Worm (Caenorhabditis elegans) whole organism, young adult: Measurements from ENCODE around the gene M162.15.
"Not testable (repeated sequence)": the region's sequence is repeated elsewhere in the genome, so short reads cannot be mapped to it uniquely, and the experiment has no call there.

Experiments used
- B0261.1 ChIP-seq: sonication (generic microtip); optimal IDR thresholded peaks from 2 replicates; lab custom pipeline; 2016; ENCODE audit warnings: mild to moderate bottlenecking, missing genetic modification characterization, moderate library complexity, missing compliant biosample characterization
- C17E4.6 ChIP-seq: fragments of 200-800 bp; sonication (Bioruptor generic); IDR thresholded peaks from 2 replicates; pipeline ENCODE4 v1.3.6; 2022; ENCODE audit warnings: missing genetic modification reagents, missing genetic modification characterization, missing compliant biosample characterization
- D2030.7 ChIP-seq: fragments of 200-800 bp; sonication (Bioruptor generic); IDR thresholded peaks from 2 replicates; pipeline ENCODE4 v1.3.6; 2022; ENCODE audit warnings: missing genetic modification reagents, missing genetic modification characterization, missing compliant biosample characterization
- F10E7.11 ChIP-seq: sonication (generic microtip); optimal IDR thresholded peaks from 2 replicates; lab custom pipeline; 2017; ENCODE audit warnings: mild to moderate bottlenecking, missing genetic modification characterization, moderate library complexity, missing compliant biosample characterization
- F22D6.2 ChIP-seq: sonication (generic microtip); optimal IDR thresholded peaks from 2 replicates; lab custom pipeline; 2016; ENCODE audit warnings: mild to moderate bottlenecking, missing genetic modification characterization, missing compliant biosample characterization
- F37B4.10 ChIP-seq: fragments of 200-800 bp; sonication (Bioruptor generic); IDR thresholded peaks from 2 replicates; pipeline ENCODE4 v1.3.6; 2022; ENCODE audit warnings: missing genetic modification characterization, missing compliant biosample characterization
- aptf-2 ChIP-seq: fragments of 200-800 bp; sonication (Bioruptor generic); conservative IDR thresholded peaks from 2 replicates; pipeline ENCODE4 v1.3.6; 2022; ENCODE audit warnings: missing genetic modification reagents, missing genetic modification characterization, missing compliant biosample characterization
- aptf-3 ChIP-seq: fragments of 200-800 bp; sonication (Bioruptor generic); IDR thresholded peaks from 2 replicates; pipeline ENCODE4 v1.3.6; 2022; ENCODE audit warnings: missing genetic modification characterization, missing compliant biosample characterization
- atf-7 ChIP-seq: sonication (generic microtip); optimal IDR thresholded peaks from 2 replicates; lab custom pipeline; 2017; ENCODE audit warnings: mild to moderate bottlenecking, missing genetic modification characterization, missing compliant biosample characterization
- attf-3 ChIP-seq: fragments of 200-800 bp; sonication (Bioruptor generic); conservative IDR thresholded peaks from 2 replicates; pipeline ENCODE4 v1.3.6; 2022; ENCODE audit warnings: missing genetic modification reagents, missing genetic modification characterization, missing compliant biosample characterization
- attf-5 ChIP-seq: fragments of 200-800 bp; sonication (Bioruptor generic); optimal IDR thresholded peaks from 2 replicates; lab custom pipeline; 2018; ENCODE audit warnings: mild to moderate bottlenecking, missing genetic modification characterization, missing compliant biosample characterization
- bed-2 ChIP-seq: fragments of 200-800 bp; sonication (Bioruptor generic); IDR thresholded peaks from 2 replicates; pipeline ENCODE4 v1.3.6; 2022; ENCODE audit warnings: missing genetic modification reagents, missing genetic modification characterization, missing compliant biosample characterization
- ceh-27 ChIP-seq: fragments of 200-800 bp; sonication (Bioruptor generic); optimal IDR thresholded peaks from 2 replicates; lab custom pipeline; 2018; ENCODE audit warnings: mild to moderate bottlenecking, missing genetic modification characterization, moderate library complexity, missing compliant biosample characterization
- ceh-79 ChIP-seq: sonication (generic microtip); optimal IDR thresholded peaks from 2 replicates; lab custom pipeline; 2017; ENCODE audit warnings: mild to moderate bottlenecking, missing genetic modification characterization, missing compliant biosample characterization
- ets-4 ChIP-seq: fragments of 200-800 bp; sonication (Bioruptor generic); optimal IDR thresholded peaks from 2 replicates; lab custom pipeline; 2018; ENCODE audit warnings: mild to moderate bottlenecking, missing genetic modification characterization, missing compliant biosample characterization
- hmg-1.2 ChIP-seq: fragments of 200-800 bp; sonication (Bioruptor generic); IDR thresholded peaks from 2 replicates; pipeline ENCODE4 v1.3.6; 2022; ENCODE audit warnings: missing genetic modification reagents, missing genetic modification characterization, missing compliant biosample characterization
- hrde-1 ChIP-seq: sonication (generic microtip); optimal IDR thresholded peaks from 2 replicates; lab custom pipeline; 2016; ENCODE audit warnings: missing genetic modification characterization, mild to moderate bottlenecking, missing compliant biosample characterization, moderate library complexity, missing genotype, missing genetic modification reagents, borderline replicate concordance
- hsf-1 ChIP-seq: fragments of 200-800 bp; sonication (Bioruptor generic); IDR thresholded peaks from 2 replicates; pipeline ENCODE4 v1.3.6; 2022; ENCODE audit warnings: missing genetic modification reagents, missing genetic modification characterization, missing compliant biosample characterization
- lag-1 ChIP-seq: fragments of 200-800 bp; sonication (Bioruptor generic); IDR thresholded peaks from 2 replicates; pipeline ENCODE4 v1.3.6; 2022; ENCODE audit warnings: missing genetic modification reagents, missing genetic modification characterization, missing compliant biosample characterization
- let-607 ChIP-seq, 2 experiments: fragments of 200-800 bp in 1 of 2; sonication (Bioruptor generic) in 1 of 2; sonication (generic microtip) in 1 of 2; optimal IDR thresholded peaks; 2 replicates each; lab custom pipeline; 2016 to 2018; ENCODE audit warnings: mild to moderate bottlenecking in 2 of 2, missing compliant biosample characterization in 2 of 2, missing genetic modification characterization in 2 of 2, moderate library complexity in 2 of 2, missing genotype in 1 of 2
- lin-26 ChIP-seq: fragments of 200-800 bp; sonication (Bioruptor generic); IDR thresholded peaks from 2 replicates; pipeline ENCODE4 v1.3.6; 2022; ENCODE audit warnings: missing genetic modification reagents, missing genetic modification characterization, missing compliant biosample characterization
- lin-54 ChIP-seq: fragments of 200-800 bp; sonication (Bioruptor generic); optimal IDR thresholded peaks from 2 replicates; lab custom pipeline; 2018; ENCODE audit warnings: mild to moderate bottlenecking, missing genetic modification characterization, missing compliant biosample characterization
- lir-1 ChIP-seq: fragments of 200-800 bp; sonication (Bioruptor generic); conservative IDR thresholded peaks from 2 replicates; pipeline ENCODE4 v1.3.6; 2022; ENCODE audit warnings: missing genetic modification reagents, missing genetic modification characterization, missing compliant biosample characterization
- lsl-1 ChIP-seq: fragments of 200-800 bp; sonication (Bioruptor generic); optimal IDR thresholded peaks from 2 replicates; lab custom pipeline; 2018; ENCODE audit warnings: mild to moderate bottlenecking, missing genetic modification characterization, moderate library complexity, missing compliant biosample characterization
- madf-10 ChIP-seq: sonication (generic microtip); optimal IDR thresholded peaks from 2 replicates; lab custom pipeline; 2016; ENCODE audit warnings: mild to moderate bottlenecking, missing genetic modification characterization, missing compliant biosample characterization
- madf-6 ChIP-seq: fragments of 200-800 bp; sonication (Bioruptor generic); IDR thresholded peaks from 2 replicates; pipeline ENCODE4 v1.3.6; 2022; ENCODE audit warnings: missing genetic modification reagents, missing genetic modification characterization, missing compliant biosample characterization
- pha-4 ChIP-seq: fragments of 150-350 bp; sonication (generic microtip); optimal IDR thresholded peaks from 2 replicates; lab custom pipeline; 2014; ENCODE audit warnings: missing biosample characterization, missing genetic modification reagents, missing genetic modification characterization
- rcor-1 ChIP-seq: fragments of 200-800 bp; sonication (Bioruptor generic); IDR thresholded peaks from 2 replicates; pipeline ENCODE4 v1.3.6; 2022; ENCODE audit warnings: missing genetic modification reagents, missing genetic modification characterization, missing compliant biosample characterization
- repo-1 ChIP-seq: sonication (generic microtip); optimal IDR thresholded peaks from 2 replicates; lab custom pipeline; 2017; ENCODE audit warnings: mild to moderate bottlenecking, missing genetic modification characterization, missing compliant biosample characterization
- rpc-1 ChIP-seq, 2 experiments: fragments of 150-350 bp in 1 of 2; sonication (generic microtip) in 1 of 2; optimal IDR thresholded peaks; 2 replicates each; lab custom pipeline; 2014 to 2018; ENCODE audit warnings: missing biosample characterization in 1 of 2, missing genetic modification characterization in 1 of 2, missing genetic modification reagents in 1 of 2, missing genotype in 1 of 2
- snpc-4 ChIP-seq, 5 experiments: fragments of 150-350 bp in 1 of 5; sonication (generic microtip) in 4 of 5; optimal IDR thresholded peaks; 2 replicates each; lab custom pipeline; 2014 to 2018; ENCODE audit warnings: missing genetic modification characterization in 5 of 5, missing biosample characterization in 3 of 5, antibody characterized with exemption in 2 of 5, mild to moderate bottlenecking in 2 of 5, missing compliant biosample characterization in 2 of 5, missing genotype in 2 of 5, moderate library complexity in 2 of 5, missing genetic modification reagents in 1 of 5
- tbp1 ChIP-seq: fragments of 200-800 bp; sonication (Bioruptor generic); optimal IDR thresholded peaks from 2 replicates; lab custom pipeline; 2018; ENCODE audit warnings: mild to moderate bottlenecking, missing genetic modification characterization, missing compliant biosample characterization
- unc-130 ChIP-seq: sonication (generic microtip); optimal IDR thresholded peaks from 2 replicates; lab custom pipeline; 2016; ENCODE audit warnings: missing genetic modification reagents, missing genetic modification characterization, missing compliant biosample characterization
- xnd-1 ChIP-seq: sonication (generic microtip); optimal IDR thresholded peaks from 2 replicates; lab custom pipeline; 2016; ENCODE audit warnings: missing genotype, missing genetic modification reagents, missing genetic modification characterization, missing compliant biosample characterization
- ztf-22 ChIP-seq: fragments of 200-800 bp; sonication (Bioruptor generic); optimal IDR thresholded peaks from 2 replicates; lab custom pipeline; 2018; ENCODE audit warnings: mild to moderate bottlenecking, missing genetic modification characterization, moderate library complexity, missing compliant biosample characterization

The M162.15 gene

DNA sequence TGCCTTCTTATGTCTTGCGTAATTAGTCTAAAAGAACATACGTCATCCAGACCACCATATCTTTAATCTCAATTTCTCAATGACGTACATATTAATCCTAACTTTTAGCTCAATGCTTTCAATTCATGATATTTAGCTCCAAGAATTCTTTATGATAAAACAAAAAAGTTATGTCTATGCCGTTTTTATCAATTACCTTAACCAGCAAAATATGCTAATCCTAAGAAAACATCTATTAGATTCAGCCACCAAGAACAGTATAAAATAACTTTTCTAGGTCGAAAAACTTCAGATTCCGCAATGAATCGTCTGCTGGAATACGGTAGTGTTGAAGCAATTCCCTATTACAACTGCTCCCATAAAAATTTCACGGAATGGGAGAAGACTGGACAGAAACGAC lies 12.3 kb upstream of the M162.15 start, which contains the start of gene srt-45 (continued):
- TF ChIP-seq B0261.1 (tag; lab: Kevin White, UChicago) (no peak), madf-10 (tag; lab: Kevin White, UChicago) (no peak)

DNA sequence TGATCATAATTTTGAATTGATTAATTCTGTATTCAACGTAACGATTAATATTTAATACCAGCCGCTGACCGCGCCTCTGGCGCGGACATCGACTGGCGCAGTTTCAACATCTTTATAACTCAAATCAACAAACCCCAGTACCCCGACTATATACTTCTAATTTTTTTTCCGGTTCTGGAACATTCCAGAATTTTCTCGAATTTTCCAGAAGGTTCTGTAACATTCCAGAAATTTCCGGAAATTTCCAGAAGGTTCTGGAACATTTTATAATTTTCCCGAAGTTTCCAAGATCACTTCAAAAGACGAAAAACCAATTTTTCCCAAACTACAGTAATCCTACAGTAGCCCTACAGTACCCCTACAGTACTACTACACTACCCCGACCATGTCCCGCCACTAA lies 7.7 kb upstream of the M162.15 start:
- TF ChIP-seq rcor-1 (no peak), atf-7 (no peak), C17E4.6 (GFP tag; lab: Robert Waterston, UW) (no peak), rpc-1 (optimal IDR thresholded peaks at IDR 0.05; lab: Kevin White, UChicago) (no peak), rpc-1 (tag; optimal IDR thresholded peaks at IDR 0.05; lab: Kevin White, UChicago) (no peak), lin-26 (GFP tag; lab: Robert Waterston, UW) (no peak), lir-1 (GFP tag; lab: Robert Waterston, UW) (no peak), hsf-1 (GFP tag; lab: Robert Waterston, UW) (peak; percentile 91), F10E7.11 (no peak)

DNA sequence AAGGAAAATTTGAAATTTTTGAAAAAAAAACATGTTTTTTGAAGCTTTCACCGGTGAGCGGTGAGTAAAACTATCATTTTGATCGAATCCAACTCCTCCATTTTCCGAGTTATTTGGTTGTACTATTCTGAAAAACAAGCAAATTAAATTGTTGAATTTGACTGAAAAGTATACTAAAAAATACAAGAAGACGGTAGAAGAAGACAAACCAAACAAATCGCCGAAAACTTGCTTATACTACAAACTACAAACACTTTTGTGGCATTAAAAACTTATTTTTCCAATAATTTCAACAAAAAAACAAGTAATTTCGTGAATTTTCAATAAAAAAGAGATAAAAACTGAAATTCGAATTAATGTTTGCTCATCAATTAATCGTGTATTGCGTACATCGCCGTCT lies 7.0 kb upstream of the M162.15 start, which contains the start of gene fbxa-194:
fbxa-194 (minus strand) TSS at position 101 of the 400 bp plus-strand sequence.
- TF ChIP-seq lag-1 (GFP tag; lab: Robert Waterston, UW) (no peak), F37B4.10 (GFP tag; lab: Robert Waterston, UW) (no peak), ceh-79 (tag; lab: Kevin White, UChicago) (no peak), repo-1 (tag; lab: Kevin White, UChicago) (no peak), lin-54 (no peak), F22D6.2 (tag; lab: Kevin White, UChicago) (no peak), lin-26 (GFP tag; lab: Robert Waterston, UW) (no peak), ceh-27 (GFP tag; lab: Kevin White, UChicago) (no peak), bed-2 (GFP tag; lab: Robert Waterston, UW) (no peak), ets-4 (GFP tag; lab: Kevin White, UChicago) (no peak), aptf-3 (GFP tag; lab: Robert Waterston, UW) (no peak), attf-5 (no peak), aptf-2 (no peak), ztf-22 (GFP tag; lab: Kevin White, UChicago) (no peak), tbp1 (GFP tag; lab: Kevin White, UChicago) (no peak), attf-3 (GFP tag; lab: Robert Waterston, UW) (no peak)

DNA sequence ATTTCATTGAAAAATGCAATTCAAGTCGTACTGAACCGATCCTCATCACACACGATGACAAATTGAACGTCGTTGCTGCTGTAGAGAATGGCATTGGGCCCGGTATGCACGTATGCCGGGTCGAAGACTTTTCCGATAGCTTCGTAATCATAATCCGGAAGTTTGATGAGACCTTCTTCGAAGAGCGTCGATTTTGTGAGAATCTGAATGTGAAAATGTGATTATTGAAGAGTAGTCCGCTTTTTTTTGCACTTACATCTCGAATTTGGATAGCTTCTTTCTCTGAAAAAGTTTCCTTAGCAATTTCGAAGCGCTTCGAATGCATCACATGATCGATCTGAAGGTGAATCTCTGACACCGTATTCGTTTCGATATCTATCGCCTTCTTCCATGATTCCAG lies 5.7 kb upstream of the M162.15 start, which contains the start of gene fbxa-118:
fbxa-118 (minus strand) TSS at position 101 of the 400 bp plus-strand sequence.
- no peak for TF ChIP-seq pha-4 (tag; lab: Kevin White, UChicago)
- no peak for TF ChIP-seq ztf-22 (GFP tag; lab: Kevin White, UChicago)
- TF ChIP-seq let-607 (tag; optimal IDR thresholded peaks at IDR 0.05; lab: Kevin White, UChicago) = no peak

DNA sequence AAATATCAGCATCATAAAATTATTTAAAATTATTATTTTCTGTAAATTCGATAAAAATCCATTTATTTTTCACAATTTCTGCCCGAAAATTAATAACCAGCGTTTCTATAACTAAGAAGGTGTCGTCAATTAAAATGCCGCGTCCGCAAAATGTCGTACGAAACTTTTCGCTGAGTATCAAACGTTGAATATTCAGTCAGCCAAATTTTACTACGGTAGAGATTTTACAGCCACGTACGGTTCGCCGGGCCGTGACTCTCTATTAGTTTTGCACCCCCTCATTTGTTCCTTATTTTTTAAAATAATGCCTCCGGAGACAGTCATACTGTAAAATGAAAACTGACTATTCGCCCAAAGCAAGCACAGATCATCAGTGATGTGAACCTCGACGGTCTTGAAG lies 723 bp downstream of the M162.15 start:
- TF ChIP-seq xnd-1 (tag; lab: Kevin White, UChicago) (peak; percentile 86), D2030.7 (peak; percentile 32; the same call in 1 of the 2 replicates), unc-130 (GFP tag; lab: Kevin White, UChicago) (peak; percentile 60), snpc-4 (tag; optimal IDR thresholded peaks at IDR 0.05; lab: Kevin White, UChicago) (peak in 1 of 4 experiments; percentile 56), madf-6 (GFP tag; lab: Robert Waterston, UW) (peak; percentile 64), hmg-1.2 (GFP tag; lab: Robert Waterston, UW) (peak; percentile 65), lsl-1 (peak; percentile 19), hrde-1 (tag; lab: Kevin White, UChicago) (peak; percentile 2)
- not testable (repeated sequence) for TF ChIP-seq snpc-4 (GFP tag; optimal IDR thresholded peaks at IDR 0.05; lab: Kevin White, UChicago)
